Worm (Caenorhabditis elegans): ENCODE results near the gene grl-12.
A peak's percentile ranks its signal among the peaks of the same experiment; 100 is the strongest.

grl-12 gene

DNA sequence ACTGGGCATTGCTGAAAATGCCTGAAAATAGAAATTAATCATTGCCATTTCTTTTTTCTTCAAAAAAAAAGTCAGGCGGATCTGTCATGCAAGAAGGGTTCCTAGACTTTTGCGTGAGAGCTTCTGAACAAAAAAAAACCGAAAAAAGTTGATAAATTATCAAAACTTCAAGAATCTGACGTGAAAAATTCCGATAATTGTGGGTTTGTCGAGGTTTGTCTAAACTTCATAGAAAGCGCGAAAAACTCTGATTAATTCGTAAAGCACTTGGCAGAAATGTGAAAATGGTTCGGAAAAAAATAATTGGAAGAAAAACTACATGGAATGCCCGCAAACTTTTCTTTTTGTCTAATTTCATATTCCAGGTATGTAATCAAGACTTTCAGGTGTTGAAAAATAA is 36.7 kb upstream of the grl-12 start, which contains the start of gene ZC190.5:
Gene ZC190.5, minus strand, starts transcription at position 101 of the 400 bp plus-strand sequence.
- TF ChIP-seq mep-1 (tag; optimal IDR thresholded peaks at IDR 0.05) (no peak), elt-1 (tag; optimal IDR thresholded peaks at IDR 0.05; ENCODE audit: borderline replicate concordance, insufficient read depth) (no peak), blmp-1 (tag; optimal IDR thresholded peaks at IDR 0.05) (no peak), nhr-76 (tag; optimal IDR thresholded peaks at IDR 0.05) (no peak), nhr-2 (tag; optimal IDR thresholded peaks at IDR 0.05) (no peak), lsy-2 (tag; optimal IDR thresholded peaks at IDR 0.05) (no peak), nhr-237 (tag; optimal IDR thresholded peaks at IDR 0.05) (no peak), ceh-83 (GFP tag; optimal IDR thresholded peaks at IDR 0.05) (no peak), ztf-11 (tag; optimal IDR thresholded peaks at IDR 0.05) (no peak), cnd-1 (tag; optimal IDR thresholded peaks at IDR 0.05) (no peak)

ce11 chrV:8671568-8672123 is 34.8 kb upstream of the grl-12 start:
- no peak for TF ChIP-seq ceh-43 (GFP tag; optimal IDR thresholded peaks at IDR 0.05)
- no peak for TF ChIP-seq bed-3 (GFP tag; optimal IDR thresholded peaks at IDR 0.05)
- TF ChIP-seq lsy-2 (tag; optimal IDR thresholded peaks at IDR 0.05), result no peak
- TF ChIP-seq lin-32 (GFP tag; optimal IDR thresholded peaks at IDR 0.05), result no peak
- TF ChIP-seq nhr-237 (tag; optimal IDR thresholded peaks at IDR 0.05), result no peak
- no peak for TF ChIP-seq unc-39 (tag; optimal IDR thresholded peaks at IDR 0.05)
- TF ChIP-seq ztf-11 (tag; optimal IDR thresholded peaks at IDR 0.05), result no peak
- TF ChIP-seq elt-3 (tag; optimal IDR thresholded peaks at IDR 0.05), result no peak
- no peak for TF ChIP-seq sem-2 (GFP tag; optimal IDR thresholded peaks at IDR 0.05)
- no peak for TF ChIP-seq nhr-12 (tag; optimal IDR thresholded peaks at IDR 0.05)
- no peak for TF ChIP-seq cnd-1 (tag; optimal IDR thresholded peaks at IDR 0.05)
- no peak for TF ChIP-seq hlh-1 (tag; optimal IDR thresholded peaks at IDR 0.05)

DNA sequence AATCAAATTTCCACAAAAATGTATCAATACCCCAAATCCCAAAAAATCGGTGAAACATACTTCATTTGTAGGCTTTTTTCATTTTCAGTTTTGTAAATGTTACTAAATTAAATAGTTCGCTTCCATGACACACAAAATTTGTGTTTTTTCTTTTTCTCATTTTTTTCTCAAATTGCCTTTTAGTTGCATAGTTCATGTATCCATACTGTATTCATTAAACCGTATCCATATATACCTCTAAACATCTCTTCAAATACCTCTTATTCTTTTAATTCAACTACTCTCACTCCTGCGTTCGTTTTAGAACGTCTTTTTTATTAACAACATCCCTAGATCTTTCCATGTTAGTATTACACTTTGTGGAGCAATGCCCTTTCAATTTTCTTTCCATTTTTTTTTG is 34.0 kb upstream of the grl-12 start:
- TF ChIP-seq lin-32 (GFP tag; optimal IDR thresholded peaks at IDR 0.05) (no peak), ceh-43 (GFP tag; optimal IDR thresholded peaks at IDR 0.05) (no peak), nhr-237 (tag; optimal IDR thresholded peaks at IDR 0.05) (no peak), lin-13 (tag; optimal IDR thresholded peaks at IDR 0.05) (no peak), snpc-4 (tag; optimal IDR thresholded peaks at IDR 0.05) (no peak), ces-1 (GFP tag; optimal IDR thresholded peaks at IDR 0.05) (no peak), M03D4.4 (tag; optimal IDR thresholded peaks at IDR 0.05) (no peak), unc-39 (tag; optimal IDR thresholded peaks at IDR 0.05) (no peak), lsy-2 (tag; optimal IDR thresholded peaks at IDR 0.05) (no peak), unc-62 (GFP tag; optimal IDR thresholded peaks at IDR 0.05) (no peak), mep-1 (tag; optimal IDR thresholded peaks at IDR 0.05) (no peak)

DNA sequence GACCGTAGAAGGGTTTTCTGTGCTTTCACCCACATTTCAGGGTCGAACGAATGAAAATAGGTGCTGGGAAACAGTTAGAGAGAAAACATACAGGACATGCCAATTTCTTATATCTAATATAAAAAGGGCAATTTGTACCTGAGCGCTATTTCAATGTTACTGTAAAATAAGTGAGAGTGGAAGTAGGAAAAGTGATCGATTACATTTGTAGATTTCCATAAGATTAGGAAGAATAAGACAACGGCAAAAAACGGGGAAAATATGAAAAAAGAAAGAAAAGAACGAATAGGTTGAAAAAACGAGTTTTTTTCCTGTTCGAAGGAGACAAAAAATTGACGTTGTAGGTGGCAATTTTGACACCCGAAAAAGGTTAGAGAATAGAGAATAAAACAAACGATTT is 31.4 kb upstream of the grl-12 start:
- peak; percentile 50 for TF ChIP-seq blmp-1 (tag; optimal IDR thresholded peaks at IDR 0.05)
- no peak for TF ChIP-seq flh-1 (GFP tag; optimal IDR thresholded peaks at IDR 0.05)
- no peak for TF ChIP-seq mep-1 (tag; optimal IDR thresholded peaks at IDR 0.05)
- TF ChIP-seq cnd-1 (tag; optimal IDR thresholded peaks at IDR 0.05), result no peak

DNA sequence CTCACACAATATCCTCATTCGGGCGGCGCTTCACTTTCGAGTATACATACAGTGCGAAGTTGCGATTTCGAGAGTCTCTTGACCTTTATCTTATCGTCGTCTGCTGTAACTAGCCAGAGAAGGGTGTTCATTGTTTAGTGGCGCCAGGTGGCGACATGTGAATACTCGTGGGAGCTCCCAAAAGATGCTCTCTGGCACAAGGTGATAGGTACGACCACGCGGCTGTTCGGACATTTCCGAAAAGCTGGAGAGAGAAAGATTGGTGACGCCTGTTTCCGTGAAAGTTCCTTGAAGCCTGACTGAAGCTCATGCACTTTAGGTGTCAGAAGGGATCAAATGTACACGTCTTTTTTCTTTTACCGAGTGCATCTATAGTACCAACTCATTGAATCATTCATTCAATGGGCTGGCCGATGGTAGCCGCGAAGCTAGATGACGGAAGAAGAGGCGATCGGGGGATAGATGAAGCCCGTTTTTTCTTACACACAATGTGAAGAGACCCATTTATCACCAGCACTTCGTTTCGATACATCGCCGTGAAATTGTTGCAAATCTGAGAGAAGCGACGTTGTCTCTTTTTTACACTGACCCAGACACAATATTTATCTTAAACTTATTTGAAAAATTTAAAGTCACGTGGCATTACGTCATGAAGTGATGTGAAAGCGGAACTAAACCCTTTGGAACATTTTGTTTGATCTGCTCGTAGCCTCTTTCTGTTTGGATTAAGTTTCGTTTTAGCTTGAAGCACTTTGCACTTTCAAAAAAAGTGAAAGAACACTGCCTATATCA is 30.6 kb upstream of the grl-12 start:
- TF ChIP-seq hlh-1 (tag; optimal IDR thresholded peaks at IDR 0.05), result peak; percentile 89
- no peak for TF ChIP-seq mls-2 (tag; optimal IDR thresholded peaks at IDR 0.05)
- no peak for TF ChIP-seq nhr-76 (tag; optimal IDR thresholded peaks at IDR 0.05)
- no peak for TF ChIP-seq mab-5 (tag; optimal IDR thresholded peaks at IDR 0.05)
- TF ChIP-seq unc-62 (GFP tag; optimal IDR thresholded peaks at IDR 0.05), result peak; percentile 22
- TF ChIP-seq unc-120 (tag; optimal IDR thresholded peaks at IDR 0.05; ENCODE audit: poor library complexity, severe bottlenecking), result peak; percentile 76
- no peak for TF ChIP-seq ces-1 (GFP tag; optimal IDR thresholded peaks at IDR 0.05)
- no peak for TF ChIP-seq nhr-12 (tag; optimal IDR thresholded peaks at IDR 0.05)

DNA sequence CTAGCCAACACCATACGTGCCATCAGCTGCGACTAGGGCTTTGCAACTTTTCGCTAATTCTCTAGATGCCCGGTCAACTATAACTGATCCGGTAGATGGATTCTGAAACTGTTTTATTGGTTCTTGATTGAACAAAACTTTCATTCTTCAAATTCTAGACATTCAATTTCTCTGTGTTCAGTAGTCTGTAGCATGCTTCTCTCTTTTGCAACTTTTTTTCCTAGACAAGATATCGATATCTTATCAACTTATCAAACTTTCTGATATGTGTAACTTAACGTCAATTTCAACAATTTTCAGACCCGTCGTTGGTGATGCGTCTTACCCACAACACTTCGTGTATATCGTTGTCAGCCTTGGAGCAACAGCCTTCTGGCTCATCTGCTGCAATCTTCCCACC is 29.0 kb upstream of the grl-12 start, which contains the start of gene ZC190.4:
Gene ZC190.4, plus strand, starts transcription at position 301 of the 400 bp plus-strand sequence.
- TF ChIP-seq sem-2 (GFP tag; optimal IDR thresholded peaks at IDR 0.05), result no peak

Data from whole organism, mixed stage, embryonic.